Fruit fly (Drosophila melanogaster) whole organism, embryonic: ENCODE results near the gene Usp10.

Experiments
- Abd-B ChIP-seq: fragments of 200-800 bp; sonication (Bioruptor generic); optimal IDR thresholded peaks from 2 replicates; lab custom pipeline; 2018; ENCODE audit warnings: missing biosample characterization, mild to moderate bottlenecking, missing genetic modification characterization, moderate library complexity
- Antp ChIP-seq: fragments of 200-800 bp; sonication (Bioruptor generic); optimal IDR thresholded peaks from 3 replicates; lab custom pipeline; 2016; ENCODE audit warnings: missing biosample characterization, missing genetic modification characterization
- Atf-2 ChIP-seq: fragments of 200-800 bp; sonication (Bioruptor generic); optimal IDR thresholded peaks from 2 replicates; lab custom pipeline; 2016; ENCODE audit warnings: missing biosample characterization, missing genetic modification characterization
- Awh ChIP-seq: fragments of 200-800 bp; sonication (Bioruptor generic); IDR thresholded peaks from 2 replicates; pipeline ENCODE4, ENCODE4 v1.3.6; 2022; ENCODE audit warnings: missing biosample characterization, missing genetic modification characterization
- CG10147 ChIP-seq: fragments of 200-800 bp; sonication (Bioruptor generic); optimal IDR thresholded peaks from 2 replicates; lab custom pipeline; 2019; ENCODE audit warnings: missing biosample characterization, mild to moderate bottlenecking, missing genetic modification characterization, moderate library complexity
- CG10959 ChIP-seq: fragments of 200-800 bp; sonication (Bioruptor generic); IDR thresholded peaks from 2 replicates; pipeline ENCODE4 v1.3.6; 2022; ENCODE audit warnings: missing biosample characterization, missing genetic modification characterization
- CG11695 ChIP-seq: fragments of 200-800 bp; sonication (Bioruptor generic); IDR thresholded peaks from 3 replicates; pipeline ENCODE4 v1.3.6; 2022; ENCODE audit warnings: missing biosample characterization, missing genetic modification characterization
- CG11696 ChIP-seq: fragments of 200-800 bp; sonication (Bioruptor generic); IDR thresholded peaks from 2 replicates; pipeline ENCODE4 v1.3.6; 2022; ENCODE audit warnings: missing biosample characterization, missing genetic modification characterization
- CG12744 ChIP-seq: fragments of 200-800 bp; sonication (Bioruptor generic); optimal IDR thresholded peaks from 2 replicates; lab custom pipeline; 2016; ENCODE audit warnings: missing biosample characterization, missing genetic modification characterization
- CG14667 ChIP-seq: fragments of 200-800 bp; sonication (Bioruptor generic); IDR thresholded peaks from 2 replicates; pipeline ENCODE4 v1.3.6; 2022; ENCODE audit warnings: missing biosample characterization, missing genetic modification characterization
- CG14860 ChIP-seq: fragments of 200-800 bp; sonication (Bioruptor generic); IDR thresholded peaks from 3 replicates; pipeline ENCODE4 v1.3.6; 2022; ENCODE audit warnings: missing biosample characterization, missing genetic modification characterization; ENCODE audit not compliant: partially characterized antibody
- CG1647 ChIP-seq: fragments of 200-800 bp; sonication (Bioruptor generic); optimal IDR thresholded peaks from 3 replicates; lab custom pipeline; 2016; ENCODE audit warnings: missing biosample characterization, missing genetic modification characterization
- CG16815 ChIP-seq: fragments of 200-800 bp; sonication (Bioruptor generic); optimal IDR thresholded peaks from 3 replicates; lab custom pipeline; 2017; ENCODE audit warnings: missing biosample characterization, mild to moderate bottlenecking, missing genetic modification characterization
- CG16863 ChIP-seq: fragments of 200-800 bp; sonication (Bioruptor generic); optimal IDR thresholded peaks from 3 replicates; lab custom pipeline; 2016; ENCODE audit warnings: missing biosample characterization, missing genetic modification characterization
- CG18011 ChIP-seq: fragments of 200-800 bp; sonication (Bioruptor generic); optimal IDR thresholded peaks from 2 replicates; lab custom pipeline; 2017; ENCODE audit warnings: missing biosample characterization, missing genetic modification characterization, mild to moderate bottlenecking, moderate library complexity, missing genotype
- CG18599 ChIP-seq: fragments of 200-800 bp; sonication (Bioruptor generic); optimal IDR thresholded peaks from 3 replicates; lab custom pipeline; 2017; ENCODE audit warnings: missing biosample characterization, missing genetic modification characterization, mild to moderate bottlenecking, moderate library complexity, missing genetic modification reagents
- CG2678 ChIP-seq: fragments of 200-800 bp; sonication (Bioruptor generic); optimal IDR thresholded peaks from 3 replicates; lab custom pipeline; 2019; ENCODE audit warnings: missing biosample characterization, mild to moderate bottlenecking, missing genetic modification characterization, moderate library complexity
- CG2712 ChIP-seq: fragments of 200-800 bp; optimal IDR thresholded peaks from 3 replicates; lab custom pipeline; 2019; ENCODE audit warnings: missing biosample characterization, mild to moderate bottlenecking, missing genetic modification characterization, moderate library complexity
- CG32532 ChIP-seq: fragments of 200-800 bp; sonication (Bioruptor generic); IDR thresholded peaks from 2 replicates; pipeline ENCODE4 v1.3.6; 2022; ENCODE audit warnings: missing biosample characterization, missing genetic modification characterization
- CG32767 ChIP-seq: fragments of 200-800 bp; sonication (Bioruptor generic); IDR thresholded peaks from 2 replicates; pipeline ENCODE4 v1.3.6; 2022; ENCODE audit warnings: missing biosample characterization, missing genetic modification characterization
- CG33557 ChIP-seq: fragments of 200-800 bp; sonication (Bioruptor generic); optimal IDR thresholded peaks from 2 replicates; lab custom pipeline; 2019; ENCODE audit warnings: missing biosample characterization, mild to moderate bottlenecking, missing genetic modification characterization, moderate library complexity
- CG42726 ChIP-seq: fragments of 200-800 bp; sonication (Bioruptor generic); IDR thresholded peaks from 2 replicates; pipeline ENCODE4 v1.3.6; 2022; ENCODE audit warnings: missing biosample characterization, missing genetic modification characterization; ENCODE audit not compliant: partially characterized antibody
- CG7357 ChIP-seq: fragments of 200-800 bp; sonication (Bioruptor generic); IDR thresholded peaks from 3 replicates; pipeline ENCODE4 v1.3.6; 2022; ENCODE audit warnings: missing biosample characterization, missing genetic modification characterization
- CG7987 ChIP-seq: fragments of 200-800 bp; sonication (Bioruptor generic); optimal IDR thresholded peaks from 2 replicates; lab custom pipeline; 2018; ENCODE audit warnings: missing biosample characterization, mild to moderate bottlenecking, missing genetic modification characterization, moderate library complexity
- CG8290 ChIP-seq, 3 experiments: fragments of 200-800 bp; sonication (Bioruptor generic); optimal IDR thresholded peaks; 2 replicates each; lab custom pipeline; 2016 to 2019; ENCODE audit warnings: missing biosample characterization in 3 of 3, missing genetic modification characterization in 3 of 3, mild to moderate bottlenecking in 2 of 3, moderate library complexity in 1 of 3
- CHES-1-like ChIP-seq: fragments of 200-800 bp; sonication (Bioruptor generic); optimal IDR thresholded peaks from 2 replicates; lab custom pipeline; 2016; ENCODE audit warnings: missing biosample characterization, missing genetic modification characterization
- CkIIα-i1 ChIP-seq: fragments of 200-800 bp; sonication (Bioruptor generic); IDR thresholded peaks from 2 replicates; pipeline ENCODE4 v1.3.6; 2022; ENCODE audit warnings: missing biosample characterization, missing genetic modification characterization
- CrebB ChIP-seq: fragments of 200-800 bp; sonication (Bioruptor generic); optimal IDR thresholded peaks from 3 replicates; lab custom pipeline; 2018; ENCODE audit warnings: missing biosample characterization, mild to moderate bottlenecking, missing genetic modification characterization
- Dbx ChIP-seq: fragments of 200-800 bp; sonication (Bioruptor generic); IDR thresholded peaks from 3 replicates; pipeline ENCODE4 v1.3.6; 2022; ENCODE audit warnings: missing biosample characterization, missing genetic modification characterization
- Drgx ChIP-seq: fragments of 200-800 bp; sonication (Bioruptor generic); IDR thresholded peaks from 2 replicates; pipeline ENCODE4 v1.3.6; 2022; ENCODE audit warnings: missing biosample characterization, missing genetic modification characterization
- H15 ChIP-seq: fragments of 200-800 bp; sonication (Bioruptor generic); IDR thresholded peaks from 3 replicates; pipeline ENCODE4 v1.3.6; 2022; ENCODE audit warnings: missing biosample characterization, missing genetic modification characterization
- Mad ChIP-seq: fragments of 200-800 bp; sonication (Bioruptor generic); optimal IDR thresholded peaks from 2 replicates; lab custom pipeline; 2016; ENCODE audit warnings: missing biosample characterization, missing genetic modification characterization
- Max ChIP-seq: fragments of 200-800 bp; sonication (Bioruptor generic); optimal IDR thresholded peaks from 2 replicates; lab custom pipeline; 2016; ENCODE audit warnings: missing biosample characterization, mild to moderate bottlenecking, missing genetic modification characterization
- Nf-YA ChIP-seq: fragments of 200-800 bp; sonication (Bioruptor generic); IDR thresholded peaks from 2 replicates; pipeline ENCODE4 v1.3.6; 2022; ENCODE audit warnings: missing biosample characterization, missing genetic modification characterization
- Oaz ChIP-seq: fragments of 200-800 bp; sonication (Bioruptor generic); IDR thresholded peaks from 2 replicates; pipeline ENCODE4 v1.3.6; 2022; ENCODE audit warnings: missing biosample characterization, missing genetic modification characterization
- Tbp ChIP-seq: fragments of >200 bp; optimal IDR thresholded peaks from 2 replicates; lab custom pipeline; 2018; ENCODE audit warnings: missing biosample characterization, missing genetic modification characterization
- Xrp1 ChIP-seq: fragments of 200-800 bp; sonication (Bioruptor generic); IDR thresholded peaks from 2 replicates; pipeline ENCODE4 v1.3.6; 2022; ENCODE audit warnings: missing biosample characterization, missing genetic modification characterization
- btn ChIP-seq: fragments of 200-800 bp; sonication (Bioruptor generic); optimal IDR thresholded peaks from 2 replicates; lab custom pipeline; 2016; ENCODE audit warnings: missing biosample characterization, missing genetic modification characterization
- cas ChIP-seq: fragments of 200-800 bp; sonication (Bioruptor generic); IDR thresholded peaks from 2 replicates; pipeline ENCODE4 v1.3.6; 2022; ENCODE audit warnings: missing biosample characterization, missing genetic modification characterization
- dimm ChIP-seq: fragments of 200-800 bp; sonication (Bioruptor generic); IDR thresholded peaks from 2 replicates; pipeline ENCODE4 v1.3.6; 2022; ENCODE audit warnings: missing biosample characterization, missing genetic modification characterization
- fd96Cb ChIP-seq: fragments of 200-800 bp; sonication (Bioruptor generic); optimal IDR thresholded peaks from 2 replicates; lab custom pipeline; 2018; ENCODE audit warnings: missing biosample characterization, mild to moderate bottlenecking, missing genetic modification characterization, moderate library complexity
- ind ChIP-seq: fragments of 200-800 bp; sonication (Bioruptor generic); optimal IDR thresholded peaks from 3 replicates; lab custom pipeline; 2016; ENCODE audit warnings: missing biosample characterization, missing genetic modification characterization
- kah ChIP-seq: fragments of 200-800 bp; sonication (Bioruptor generic); optimal IDR thresholded peaks from 2 replicates; lab custom pipeline; 2018; ENCODE audit warnings: missing biosample characterization, mild to moderate bottlenecking, missing genetic modification characterization
- nau ChIP-seq: fragments of 200-800 bp; sonication (Bioruptor generic); optimal IDR thresholded peaks from 3 replicates; lab custom pipeline; 2017; ENCODE audit warnings: missing biosample characterization, mild to moderate bottlenecking, missing genetic modification characterization, missing genetic modification reagents
- nom ChIP-seq: fragments of 200-800 bp; sonication (Bioruptor generic); optimal IDR thresholded peaks from 2 replicates; lab custom pipeline; 2017; ENCODE audit warnings: missing biosample characterization, missing genetic modification characterization, mild to moderate bottlenecking, moderate library complexity, missing genetic modification reagents
- pnt ChIP-seq: fragments of 200-800 bp; sonication (Bioruptor generic); optimal IDR thresholded peaks from 3 replicates; lab custom pipeline; 2016; ENCODE audit warnings: missing biosample characterization, missing genetic modification characterization
- rib ChIP-seq: fragments of 200-800 bp; sonication (Bioruptor generic); IDR thresholded peaks from 2 replicates; pipeline ENCODE4 v1.3.6; 2022; ENCODE audit warnings: missing biosample characterization, missing genetic modification characterization
- tna ChIP-seq: fragments of 200-800 bp; sonication (Bioruptor generic); IDR thresholded peaks from 2 replicates; pipeline ENCODE4 v1.3.6; 2022; ENCODE audit warnings: missing biosample characterization, missing genetic modification characterization; ENCODE audit not compliant: partially characterized antibody
- ttk ChIP-seq: fragments of 200-800 bp; sonication (Bioruptor generic); IDR thresholded peaks from 2 replicates; pipeline ENCODE4 v2.1.2; 2022; ENCODE audit warnings: missing biosample characterization, missing genetic modification characterization
- vfl ChIP-seq: fragments of 200-800 bp; sonication (Bioruptor generic); optimal IDR thresholded peaks from 2 replicates; lab custom pipeline; 2016; ENCODE audit warnings: missing biosample characterization, missing genetic modification characterization

Gene Usp10

DNA sequence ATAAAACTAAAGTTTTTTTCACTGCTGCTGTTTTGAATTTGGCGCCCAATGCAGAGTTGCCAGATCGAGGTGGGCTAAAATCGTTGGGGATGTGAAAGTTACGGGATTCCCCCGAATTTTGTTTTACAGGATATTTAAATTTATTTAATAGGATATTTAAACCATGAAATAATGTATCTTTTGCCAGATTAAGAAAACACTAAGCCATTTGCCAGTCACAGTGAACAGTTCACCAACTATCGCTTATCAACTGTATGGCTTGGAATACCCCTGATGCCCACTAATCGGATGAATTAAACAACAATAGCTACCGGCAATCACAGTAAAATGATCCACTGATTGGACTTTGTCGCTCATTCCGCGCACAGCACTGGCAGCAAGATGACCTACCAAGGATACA is 20.6 kb upstream of the Usp10 start, which contains the start of gene Dci (continued):
- TF ChIP-seq Antp (peak; percentile 65), fd96Cb (tag; lab: Kevin White, UChicago) (peak; percentile 7), Drgx (no peak), CG18011 (GFP tag; lab: Kevin White, UChicago) (no peak), CG33557 (GFP tag; lab: Kevin White, UChicago) (no peak), Mad (GFP tag; lab: Kevin White, UChicago) (peak; percentile 29), nau (no peak), H15 (GFP tag; lab: Robert Waterston, UW) (peak; percentile 52; the same call in 1 of the 3 replicates), CG2712 (tag; lab: Kevin White, UChicago) (peak; percentile 68), CG16863 (peak; percentile 46), cas (peak; percentile 74), CG10147 (no peak), Max (GFP tag; lab: Kevin White, UChicago) (peak; percentile 72), Xrp1 (GFP tag; lab: Robert Waterston, UW) (peak; percentile 78), CG7357 (GFP tag; lab: Robert Waterston, UW) (peak; percentile 46; the same call in 1 of the 3 replicates), CG8290 (GFP tag; optimal IDR thresholded peaks at IDR 0.05; lab: Kevin White, UChicago) (no peak), CG8290 (tag; optimal IDR thresholded peaks at IDR 0.05; lab: Kevin White, UChicago) (no peak), CHES-1-like (GFP tag; lab: Kevin White, UChicago) (peak; percentile 71), CG32767 (GFP tag; lab: Robert Waterston, UW) (peak; percentile 62; the same call in 1 of the 2 replicates), ttk (peak; percentile 65), Abd-B (GFP tag; lab: Kevin White, UChicago) (peak; percentile 86), Tbp (GFP tag; lab: Kevin White, UChicago) (no peak), Atf-2 (peak; percentile 39), CG11696 (GFP tag; lab: Robert Waterston, UW) (no peak), CG14860 (GFP tag; lab: Robert Waterston, UW) (peak; percentile 74; the same call in 2 of the 3 replicates), CG32532 (GFP tag; lab: Robert Waterston, UW) (peak; percentile 81), Nf-YA (GFP tag; lab: Robert Waterston, UW) (peak; percentile 33; the same call in 1 of the 2 replicates), Awh (peak; percentile 57), CkIIα-i1 (GFP tag; lab: Robert Waterston, UW) (no peak), CG11695 (peak; percentile 9; the same call in 1 of the 3 replicates), CG1647 (GFP tag; lab: Kevin White, UChicago) (peak; percentile 66), CG14667 (GFP tag; lab: Robert Waterston, UW) (peak; percentile 55), CG16815 (GFP tag; lab: Kevin White, UChicago) (peak; percentile 45), CG12744 (GFP tag; lab: Kevin White, UChicago) (peak; percentile 38), CG18599 (GFP tag; lab: Kevin White, UChicago) (peak; percentile 72), CG2678 (tag; lab: Kevin White, UChicago) (no peak), tna (GFP tag; lab: Robert Waterston, UW) (peak; percentile 65; the same call in 1 of the 2 replicates), vfl (GFP tag; lab: Kevin White, UChicago) (peak; percentile 35), kah (GFP tag; lab: Kevin White, UChicago) (no peak), Oaz (GFP tag; lab: Robert Waterston, UW) (peak; percentile 59), CG7987 (GFP tag; lab: Kevin White, UChicago) (peak; percentile 17), btn (no peak), pnt (peak; percentile 62), nom (GFP tag; lab: Kevin White, UChicago) (no peak), CG42726 (GFP tag; lab: Robert Waterston, UW) (peak; percentile 48; the same call in 1 of the 2 replicates), dimm (GFP tag; lab: Robert Waterston, UW) (peak; percentile 35; the same call in 1 of the 2 replicates), CrebB (no peak), rib (GFP tag; lab: Robert Waterston, UW) (0 out of 2 replicates have a peak, but pooled peaks have one; percentile 10), Dbx (GFP tag; lab: Robert Waterston, UW) (peak; percentile 72; the same call in 2 of the 3 replicates), ind (GFP tag; lab: Kevin White, UChicago) (peak; percentile 80), CG10959 (GFP tag; lab: Robert Waterston, UW) (peak; percentile 47; the same call in 1 of the 2 replicates)
